Worm (Caenorhabditis elegans): ENCODE data around the gene R11D1.12.

ce11 chrV:12744979-12745378 is 19.2 kb upstream of the R11D1.12 start, which contains the start of gene C15C8.7:
- TF ChIP-seq sea-1 (GFP tag; conservative IDR thresholded peaks at IDR 0.05) (no peak), ets-7 (tag; optimal IDR thresholded peaks at IDR 0.05) (no peak), flt-1 (GFP tag; IDR thresholded peaks at IDR 0.05) (no peak)
